Fruit fly (Drosophila melanogaster): ENCODE measurements around the gene Papst2.

Papst2 gene

dm6 chr3L:17007041-17007471 is 35.5 kb upstream of the Papst2 start (continued):
- peak; percentile 40; the same call in 1 of the 3 replicates for TF ChIP-seq otp (GFP tag; IDR thresholded peaks at IDR 0.05)
- TF ChIP-seq ci (GFP tag; IDR thresholded peaks at IDR 0.05): no peak
- no peak for TF ChIP-seq chif (GFP tag; optimal IDR thresholded peaks at IDR 0.05)
- 0 out of 2 replicates have a peak, but pooled peaks have one; percentile 15 for TF ChIP-seq CG14667 (GFP tag; IDR thresholded peaks at IDR 0.05)
- TF ChIP-seq Rx (GFP tag; IDR thresholded peaks at IDR 0.05): 0 out of 2 replicates have a peak, but pooled peaks have one; percentile 28
- TF ChIP-seq CG10366 (GFP tag; IDR thresholded peaks at IDR 0.05): peak; percentile 52; the same call in 1 of the 2 replicates
- no peak for TF ChIP-seq Deaf1 (tag; optimal IDR thresholded peaks at IDR 0.05)
- TF ChIP-seq Optix (GFP tag; IDR thresholded peaks at IDR 0.05): peak; percentile 34; the same call in 1 of the 3 replicates
- 0 out of 2 replicates have a peak, but pooled peaks have one; percentile 15 for TF ChIP-seq sisA (GFP tag; IDR thresholded peaks at IDR 0.05)
- TF ChIP-seq seq (GFP tag; IDR thresholded peaks at IDR 0.05): peak; percentile 51; the same call in 1 of the 2 replicates
- 0 out of 2 replicates have a peak, but pooled peaks have one; percentile 30 for TF ChIP-seq Ada2b (GFP tag; IDR thresholded peaks at IDR 0.05)
- peak; percentile 16; the same call in 1 of the 2 replicates for TF ChIP-seq ranshi (GFP tag; IDR thresholded peaks at IDR 0.05)
- no peak for TF ChIP-seq CG6272 (GFP tag; IDR thresholded peaks at IDR 0.05)
- TF ChIP-seq YL-1 (GFP tag; optimal IDR thresholded peaks at IDR 0.05): no peak
- TF ChIP-seq gsb (GFP tag; IDR thresholded peaks at IDR 0.05): 0 out of 2 replicates have a peak, but pooled peaks have one; percentile 18
- peak; percentile 23 for TF ChIP-seq CG30403 (GFP tag; optimal IDR thresholded peaks at IDR 0.05)
- no peak for TF ChIP-seq HLHmδ (GFP tag; optimal IDR thresholded peaks at IDR 0.05)
- peak; percentile 72 for TF ChIP-seq mirr (GFP tag; optimal IDR thresholded peaks at IDR 0.05)
- TF ChIP-seq Adf1 (GFP tag; IDR thresholded peaks at IDR 0.05): peak; percentile 36; the same call in 1 of the 2 replicates
- peak; percentile 31 for TF ChIP-seq CG12769 (tag; optimal IDR thresholded peaks at IDR 0.05)
- no peak for TF ChIP-seq D19B (GFP tag; optimal IDR thresholded peaks at IDR 0.05)
- TF ChIP-seq CG10979 (tag; optimal IDR thresholded peaks at IDR 0.05): peak; percentile 8
- no peak for TF ChIP-seq vnd (GFP tag; IDR thresholded peaks at IDR 0.05; ENCODE audit: partially characterized antibody)
- TF ChIP-seq lbe (GFP tag; optimal IDR thresholded peaks at IDR 0.05): peak; percentile 19
- no peak for TF ChIP-seq stc (GFP tag; IDR thresholded peaks at IDR 0.05)
- no peak for TF ChIP-seq pan (optimal IDR thresholded peaks at IDR 0.05)
- TF ChIP-seq pan (GFP tag; optimal IDR thresholded peaks at IDR 0.05 in 1 of 2, IDR thresholded peaks at IDR 0.05 in 1 of 2): peak in 1 of 2 experiments; percentile 32
- peak; percentile 8 for TF ChIP-seq Ssrp (tag; optimal IDR thresholded peaks at IDR 0.05)
- no peak for TF ChIP-seq HLH54F (GFP tag; optimal IDR thresholded peaks at IDR 0.05)
- peak in 1 of 2 experiments; percentile 40 for TF ChIP-seq Hr51 (GFP tag; optimal IDR thresholded peaks at IDR 0.05)
- TF ChIP-seq z (GFP tag; IDR thresholded peaks at IDR 0.05): no peak
- no peak for TF ChIP-seq CG12299 (tag; optimal IDR thresholded peaks at IDR 0.05)
- TF ChIP-seq CG4730 (GFP tag; IDR thresholded peaks at IDR 0.05): no peak
- TF ChIP-seq mam (GFP tag; optimal IDR thresholded peaks at IDR 0.05): no peak
- TF ChIP-seq CG13296 (GFP tag; optimal IDR thresholded peaks at IDR 0.05): no peak
- peak; percentile 47 for TF ChIP-seq CG10543 (GFP tag; optimal IDR thresholded peaks at IDR 0.05)
- TF ChIP-seq pum (GFP tag; optimal IDR thresholded peaks at IDR 0.05): no peak
- TF ChIP-seq Ets97D (GFP tag; optimal IDR thresholded peaks at IDR 0.05): no peak
- TF ChIP-seq CG9437 (GFP tag; optimal IDR thresholded peaks at IDR 0.05): peak; percentile 39
- TF ChIP-seq dmrt99B (tag; optimal IDR thresholded peaks at IDR 0.05): peak; percentile 26
- no peak for TF ChIP-seq sqz (GFP tag; optimal IDR thresholded peaks at IDR 0.05)
- TF ChIP-seq Poxn (GFP tag; IDR thresholded peaks at IDR 0.05): no peak
- TF ChIP-seq CG14014 (GFP tag; IDR thresholded peaks at IDR 0.05): peak; percentile 56; the same call in 1 of the 2 replicates
- TF ChIP-seq Lpt (GFP tag; optimal IDR thresholded peaks at IDR 0.05): no peak
- TF ChIP-seq nmo (GFP tag; optimal IDR thresholded peaks at IDR 0.05): peak; percentile 24
- no peak for TF ChIP-seq C15 (GFP tag; IDR thresholded peaks at IDR 0.05)
- no peak for TF ChIP-seq Scr (GFP tag; IDR thresholded peaks at IDR 0.05; ENCODE audit: partially characterized antibody)
- no peak for TF ChIP-seq emc (GFP tag; optimal IDR thresholded peaks at IDR 0.05)
- TF ChIP-seq org-1 (GFP tag; optimal IDR thresholded peaks at IDR 0.05): peak; percentile 7
- TF ChIP-seq CG8944 (GFP tag; optimal IDR thresholded peaks at IDR 0.05): no peak
- TF ChIP-seq CG3065 (GFP tag; optimal IDR thresholded peaks at IDR 0.05): no peak

Measured in whole organism, embryonic.